Worm (Caenorhabditis elegans) whole organism, mixed stage, embryonic: ENCODE measurements around the gene str-177.

Source experiments
- ceh-83 ChIP-seq: fragments of 200-800 bp; sonication (Bioruptor generic); optimal IDR thresholded peaks from 2 replicates; lab custom pipeline; 2018; ENCODE audit warnings: mild to moderate bottlenecking, missing genetic modification characterization, missing compliant biosample characterization
- ces-1 ChIP-seq: fragments of 150-350 bp; optimal IDR thresholded peaks from 2 replicates; lab custom pipeline; 2014; ENCODE audit warnings: missing biosample characterization, missing genetic modification reagents, missing genetic modification characterization
- elt-1 ChIP-seq: sonication (generic microtip); optimal IDR thresholded peaks from 2 replicates; lab custom pipeline; 2017; ENCODE audit warnings: missing genetic modification characterization, mild to moderate bottlenecking, missing compliant biosample characterization, antibody characterized with exemption, moderate library complexity, borderline replicate concordance; ENCODE audit not compliant: insufficient read depth
- flh-1 ChIP-seq: fragments of 200-800 bp; sonication (Bioruptor generic); optimal IDR thresholded peaks from 2 replicates; lab custom pipeline; 2018; ENCODE audit warnings: mild to moderate bottlenecking, missing genetic modification characterization, moderate library complexity, missing compliant biosample characterization
- lin-13 ChIP-seq: fragments of 150-350 bp; optimal IDR thresholded peaks from 2 replicates; lab custom pipeline; 2014; ENCODE audit warnings: missing biosample characterization, missing genetic modification characterization
- lsy-2 ChIP-seq: fragments of 150-350 bp; optimal IDR thresholded peaks from 2 replicates; lab custom pipeline; 2014; ENCODE audit warnings: missing biosample characterization, missing genetic modification characterization
- nhr-237 ChIP-seq: fragments of 150-350 bp; optimal IDR thresholded peaks from 2 replicates; lab custom pipeline; 2014; ENCODE audit warnings: missing biosample characterization, missing genetic modification characterization
- nhr-28 ChIP-seq: fragments of 150-350 bp; optimal IDR thresholded peaks from 2 replicates; lab custom pipeline; 2014; ENCODE audit warnings: missing biosample characterization, missing genetic modification characterization
- pha-4 ChIP-seq: fragments of 150-350 bp; optimal IDR thresholded peaks from 2 replicates; lab custom pipeline; 2018; ENCODE audit warnings: missing biosample characterization, missing genetic modification reagents, missing genetic modification characterization
- snpc-4 ChIP-seq: fragments of 150-350 bp; optimal IDR thresholded peaks from 2 replicates; lab custom pipeline; 2014; ENCODE audit warnings: missing biosample characterization, missing genetic modification characterization
- sptf-1 ChIP-seq: sonication (generic microtip); optimal IDR thresholded peaks from 2 replicates; lab custom pipeline; 2017; ENCODE audit warnings: mild to moderate bottlenecking, missing genetic modification characterization, moderate library complexity, missing compliant biosample characterization
- unc-39 ChIP-seq: fragments of 150-350 bp; optimal IDR thresholded peaks from 2 replicates; lab custom pipeline; 2014; ENCODE audit warnings: missing biosample characterization, missing genetic modification characterization
- unc-62 ChIP-seq: fragments of 150-350 bp; optimal IDR thresholded peaks from 2 replicates; lab custom pipeline; 2014; ENCODE audit warnings: missing biosample characterization, missing genetic modification reagents, missing genetic modification characterization
- ztf-11 ChIP-seq: fragments of 150-350 bp; optimal IDR thresholded peaks from 2 replicates; lab custom pipeline; 2014; ENCODE audit warnings: missing biosample characterization, missing genetic modification characterization

ce11 chrV:9173789-9174188 is 25.0 kb downstream of the str-177 start, which contains the start of gene pqn-16:
- TF ChIP-seq unc-62 (GFP tag; lab: Kevin White, UChicago) (no peak), pha-4 (tag; lab: Kevin White, UChicago) (no peak), ztf-11 (tag; lab: Kevin White, UChicago) (no peak), snpc-4 (no peak), elt-1 (tag; lab: Kevin White, UChicago) (no peak), flh-1 (GFP tag; lab: Kevin White, UChicago) (no peak), ceh-83 (GFP tag; lab: Kevin White, UChicago) (no peak), unc-39 (tag; lab: Kevin White, UChicago) (no peak), lin-13 (tag; lab: Kevin White, UChicago) (no peak), ces-1 (GFP tag; lab: Kevin White, UChicago) (no peak), lsy-2 (tag; lab: Kevin White, UChicago) (no peak), nhr-28 (tag; lab: Kevin White, UChicago) (no peak), sptf-1 (tag; lab: Kevin White, UChicago) (no peak), nhr-237 (no peak)
